Fruit fly (Drosophila melanogaster) whole organism, larva: ENCODE measurements around the gene CG14282.

ENCODE experiments used
- noc ChIP-seq: fragments of 200-800 bp; sonication (Bioruptor generic); optimal IDR thresholded peaks from 3 replicates; lab custom pipeline; 2019; ENCODE audit warnings: missing biosample characterization, mild to moderate bottlenecking, missing genetic modification characterization, moderate library complexity

CG14282 gene

DNA sequence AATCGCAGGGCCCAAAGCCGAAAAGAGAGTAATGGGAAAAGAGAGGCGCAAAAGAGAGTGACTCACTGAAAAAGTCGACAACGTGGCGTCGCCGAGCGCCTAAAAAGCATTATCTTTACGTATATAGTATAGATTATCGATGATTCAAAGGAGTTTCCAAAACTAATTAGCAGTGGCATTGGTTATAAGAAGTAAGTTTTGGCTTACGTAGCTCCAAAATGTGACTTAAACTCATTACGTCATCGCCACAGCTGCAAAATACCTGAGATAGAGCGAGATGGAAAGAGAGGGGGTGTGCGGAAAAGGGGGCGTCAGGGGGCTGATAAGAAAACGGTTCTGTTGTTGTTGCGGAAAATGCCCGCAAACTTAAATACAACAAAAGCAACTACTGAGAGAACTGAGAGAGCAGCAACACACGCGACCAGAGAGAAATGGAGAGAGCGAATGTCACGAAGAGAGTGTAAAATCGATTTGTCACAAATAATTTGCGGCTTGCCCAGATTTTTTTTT is 48.7 kb downstream of the CG14282 start:
- no peak for TF ChIP-seq noc (tag; lab: Kevin White, UChicago)

- TF ChIP-seq noc (tag; lab: Kevin White, UChicago), result no peak
Observed at dm6 chr3R:19226137-19226873, 49.5 kb downstream of the CG14282 start, which contains the start of gene vib. vib (minus strand) TSS chr3R:19226651.
